Worm (Caenorhabditis elegans) whole organism, mixed stage, embryonic: Measurements from ENCODE around the gene gst-6.
"Not testable (repeated sequence)": the region's sequence is repeated elsewhere in the genome, so short reads cannot be mapped to it uniquely, and the experiment has no call there.

Source experiments
- bed-3 ChIP-seq: fragments of 200-800 bp; sonication (Bioruptor generic); optimal IDR thresholded peaks from 3 replicates; lab custom pipeline; 2018; ENCODE audit warnings: mild to moderate bottlenecking, missing genetic modification characterization, moderate library complexity, missing compliant biosample characterization
- blmp-1 ChIP-seq: fragments of 150-350 bp; optimal IDR thresholded peaks from 2 replicates; lab custom pipeline; 2014; ENCODE audit warnings: missing biosample characterization, missing genetic modification characterization
- ceh-39 ChIP-seq: fragments of 150-350 bp; optimal IDR thresholded peaks from 2 replicates; lab custom pipeline; 2014; ENCODE audit warnings: missing biosample characterization, missing genetic modification characterization
- ceh-43 ChIP-seq: fragments of 200-800 bp; sonication (Bioruptor generic); optimal IDR thresholded peaks from 2 replicates; lab custom pipeline; 2018; ENCODE audit warnings: mild to moderate bottlenecking, missing genetic modification characterization, moderate library complexity, missing compliant biosample characterization
- ceh-83 ChIP-seq: fragments of 200-800 bp; sonication (Bioruptor generic); optimal IDR thresholded peaks from 2 replicates; lab custom pipeline; 2018; ENCODE audit warnings: mild to moderate bottlenecking, missing genetic modification characterization, missing compliant biosample characterization
- ces-1 ChIP-seq: fragments of 150-350 bp; optimal IDR thresholded peaks from 2 replicates; lab custom pipeline; 2014; ENCODE audit warnings: missing biosample characterization, missing genetic modification reagents, missing genetic modification characterization
- cnd-1 ChIP-seq: fragments of 200-800 bp; sonication (Bioruptor generic); optimal IDR thresholded peaks from 2 replicates; lab custom pipeline; 2018; ENCODE audit warnings: mild to moderate bottlenecking, missing genetic modification characterization, missing compliant biosample characterization
- drap-1 ChIP-seq: fragments of 200-800 bp; sonication (Bioruptor generic); optimal IDR thresholded peaks from 3 replicates; lab custom pipeline; 2018; ENCODE audit warnings: mild to moderate bottlenecking, missing genetic modification characterization, missing compliant biosample characterization
- elt-1 ChIP-seq: sonication (generic microtip); optimal IDR thresholded peaks from 2 replicates; lab custom pipeline; 2017; ENCODE audit warnings: missing genetic modification characterization, mild to moderate bottlenecking, missing compliant biosample characterization, antibody characterized with exemption, moderate library complexity, borderline replicate concordance; ENCODE audit not compliant: insufficient read depth
- flh-1 ChIP-seq: fragments of 200-800 bp; sonication (Bioruptor generic); optimal IDR thresholded peaks from 2 replicates; lab custom pipeline; 2018; ENCODE audit warnings: mild to moderate bottlenecking, missing genetic modification characterization, moderate library complexity, missing compliant biosample characterization
- ham-2 ChIP-seq: fragments of 200-800 bp; sonication (Bioruptor generic); optimal IDR thresholded peaks from 2 replicates; lab custom pipeline; 2018; ENCODE audit warnings: mild to moderate bottlenecking, missing genetic modification characterization, missing compliant biosample characterization
- hlh-1 ChIP-seq: fragments of 150-350 bp; optimal IDR thresholded peaks from 2 replicates; lab custom pipeline; 2014; ENCODE audit warnings: missing biosample characterization, missing genetic modification reagents, missing genetic modification characterization
- lsy-2 ChIP-seq: fragments of 150-350 bp; optimal IDR thresholded peaks from 2 replicates; lab custom pipeline; 2014; ENCODE audit warnings: missing biosample characterization, missing genetic modification characterization
- mab-5 ChIP-seq: fragments of 150-350 bp; optimal IDR thresholded peaks from 2 replicates; lab custom pipeline; 2014; ENCODE audit warnings: missing biosample characterization, missing genetic modification characterization
- mep-1 ChIP-seq: fragments of 150-350 bp; optimal IDR thresholded peaks from 2 replicates; lab custom pipeline; 2017; ENCODE audit warnings: missing biosample characterization, missing genetic modification reagents, missing genetic modification characterization, inconsistent platforms
- mls-2 ChIP-seq: sonication (generic microtip); optimal IDR thresholded peaks from 2 replicates; lab custom pipeline; 2016; ENCODE audit warnings: mild to moderate bottlenecking, missing genetic modification characterization, moderate library complexity, missing compliant biosample characterization
- nhr-12 ChIP-seq: fragments of 150-350 bp; optimal IDR thresholded peaks from 2 replicates; lab custom pipeline; 2014; ENCODE audit warnings: missing biosample characterization, missing genetic modification characterization
- nhr-2 ChIP-seq: fragments of 150-350 bp; optimal IDR thresholded peaks from 2 replicates; lab custom pipeline; 2014; ENCODE audit warnings: missing biosample characterization, missing genetic modification characterization
- nhr-237 ChIP-seq: fragments of 150-350 bp; optimal IDR thresholded peaks from 2 replicates; lab custom pipeline; 2014; ENCODE audit warnings: missing biosample characterization, missing genetic modification characterization
- nhr-28 ChIP-seq: fragments of 150-350 bp; optimal IDR thresholded peaks from 2 replicates; lab custom pipeline; 2014; ENCODE audit warnings: missing biosample characterization, missing genetic modification characterization
- nhr-76 ChIP-seq: sonication (generic microtip); optimal IDR thresholded peaks from 2 replicates; lab custom pipeline; 2017; ENCODE audit warnings: missing biosample characterization, missing genetic modification characterization
- pha-4 ChIP-seq: fragments of 150-350 bp; optimal IDR thresholded peaks from 2 replicates; lab custom pipeline; 2018; ENCODE audit warnings: missing biosample characterization, missing genetic modification reagents, missing genetic modification characterization
- sem-2 ChIP-seq: fragments of 200-800 bp; sonication (Bioruptor generic); optimal IDR thresholded peaks from 2 replicates; lab custom pipeline; 2018; ENCODE audit warnings: mild to moderate bottlenecking, missing genetic modification characterization, missing compliant biosample characterization
- snpc-4 ChIP-seq: fragments of 150-350 bp; optimal IDR thresholded peaks from 2 replicates; lab custom pipeline; 2014; ENCODE audit warnings: missing biosample characterization, missing genetic modification characterization
- sptf-1 ChIP-seq: sonication (generic microtip); optimal IDR thresholded peaks from 2 replicates; lab custom pipeline; 2017; ENCODE audit warnings: mild to moderate bottlenecking, missing genetic modification characterization, moderate library complexity, missing compliant biosample characterization
- unc-39 ChIP-seq: fragments of 150-350 bp; optimal IDR thresholded peaks from 2 replicates; lab custom pipeline; 2014; ENCODE audit warnings: missing biosample characterization, missing genetic modification characterization
- zip-8 ChIP-seq: fragments of 150-350 bp; optimal IDR thresholded peaks from 2 replicates; lab custom pipeline; 2014; ENCODE audit warnings: missing biosample characterization, missing genetic modification characterization
- ztf-11 ChIP-seq: fragments of 150-350 bp; optimal IDR thresholded peaks from 2 replicates; lab custom pipeline; 2014; ENCODE audit warnings: missing biosample characterization, missing genetic modification characterization

The gst-6 gene

DNA sequence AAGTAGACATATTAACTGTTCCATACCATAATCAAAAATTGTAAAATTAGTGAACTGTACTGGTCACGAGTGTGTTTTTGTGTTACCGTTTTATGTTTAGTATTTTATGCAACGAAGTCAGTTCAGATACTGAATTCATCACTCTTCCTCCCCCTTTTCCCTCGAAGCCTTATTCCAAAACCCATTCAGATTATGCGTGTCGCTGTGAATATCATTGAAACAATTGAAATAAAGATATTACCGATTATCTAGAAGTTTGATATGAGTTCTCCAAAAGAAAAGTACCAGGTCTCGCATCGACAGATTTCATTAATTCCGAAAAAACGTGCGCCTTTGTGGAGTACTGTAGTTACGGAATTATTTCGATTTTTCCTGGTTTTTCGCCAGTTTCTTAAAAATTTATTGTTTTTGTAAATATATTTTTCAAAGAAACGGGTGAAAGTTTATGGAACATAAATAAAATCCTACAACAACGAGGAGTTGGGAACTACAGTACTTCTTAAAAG, 20.7 kb upstream of the gst-6 start:
- no peak for TF ChIP-seq ceh-43 (GFP tag; lab: Kevin White, UChicago)
- TF ChIP-seq nhr-237, result no peak
- TF ChIP-seq mab-5 (tag; lab: Kevin White, UChicago), result no peak
- TF ChIP-seq nhr-2 (tag; lab: Kevin White, UChicago), result no peak
- TF ChIP-seq pha-4 (tag; lab: Kevin White, UChicago), result no peak
- TF ChIP-seq mep-1 (tag; lab: Kevin White, UChicago), result no peak
- TF ChIP-seq ceh-83 (GFP tag; lab: Kevin White, UChicago), result no peak
- no peak for TF ChIP-seq hlh-1 (tag; lab: Kevin White, UChicago)
- TF ChIP-seq ces-1 (GFP tag; lab: Kevin White, UChicago), result no peak
- TF ChIP-seq nhr-12 (tag; lab: Kevin White, UChicago), result no peak
- no peak for TF ChIP-seq blmp-1 (tag; lab: Kevin White, UChicago)
- no peak for TF ChIP-seq nhr-28 (tag; lab: Kevin White, UChicago)
- TF ChIP-seq lsy-2 (tag; lab: Kevin White, UChicago), result no peak
- TF ChIP-seq snpc-4 (tag; lab: Kevin White, UChicago), result no peak
- no peak for TF ChIP-seq unc-39 (tag; lab: Kevin White, UChicago)
- TF ChIP-seq bed-3, result no peak
- TF ChIP-seq sem-2, result no peak
- no peak for TF ChIP-seq sptf-1

DNA sequence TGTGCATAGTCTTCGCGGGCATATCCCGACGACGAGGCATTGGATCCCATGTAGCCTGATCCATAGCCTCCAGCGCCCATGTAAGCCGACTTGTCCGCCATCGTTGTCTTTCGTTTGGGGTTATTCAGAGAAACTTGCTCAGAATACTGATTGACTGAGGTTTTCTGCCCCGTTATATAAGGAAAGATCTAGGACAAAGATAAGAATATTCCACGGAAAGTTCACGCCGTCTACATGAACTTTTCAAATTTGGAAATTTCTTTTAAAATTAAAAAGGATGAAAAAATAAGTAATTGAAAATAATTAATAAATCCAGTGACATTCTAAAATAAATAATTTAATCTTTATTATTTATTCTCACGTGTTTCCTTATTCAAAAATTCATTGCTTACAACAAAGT, 19.4 kb upstream of the gst-6 start, which contains the start of the genes nspd-5 and F11G11.4:
Gene nspd-5, minus strand, starts transcription at position 101 of the 400 bp plus-strand sequence.
Gene F11G11.4, plus strand, starts transcription at position 335 of the 400 bp plus-strand sequence.
- TF ChIP-seq zip-8 (tag; lab: Kevin White, UChicago); bed-3; snpc-4 (tag; lab: Kevin White, UChicago): not testable (repeated sequence)

ce11 chrII:4863357-4863756, 16.3 kb upstream of the gst-6 start, which contains the start of the genes mpst-4 and F11G11.14:
Gene mpst-4, minus strand, starts transcription at chrII:4863457.
Gene F11G11.14, plus strand, starts transcription at chrII:4863681.
- TF ChIP-seq nhr-12 (tag; lab: Kevin White, UChicago) (no peak), zip-8 (tag; lab: Kevin White, UChicago) (no peak), mls-2 (no peak), snpc-4 (tag; lab: Kevin White, UChicago) (no peak), cnd-1 (tag; lab: Kevin White, UChicago) (no peak), elt-1 (tag; lab: Kevin White, UChicago) (no peak), nhr-28 (tag; lab: Kevin White, UChicago) (no peak)

DNA sequence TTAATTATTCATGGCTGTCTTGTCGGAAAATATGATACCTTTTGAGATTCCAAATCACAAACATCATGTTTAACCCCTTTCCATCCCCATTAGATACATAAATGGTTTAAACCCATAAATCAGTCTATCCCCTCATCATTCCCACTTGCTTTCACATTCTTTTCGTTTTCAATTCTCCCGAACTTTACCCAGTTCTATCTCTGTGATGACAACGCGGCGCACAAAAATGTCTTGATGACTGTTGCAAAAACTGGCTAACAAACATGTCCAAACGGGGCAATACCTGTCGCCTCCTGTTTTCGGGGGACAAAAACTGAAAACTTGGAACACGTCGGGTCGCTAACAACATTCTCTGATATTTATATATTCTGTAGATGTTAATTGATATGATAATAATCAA, 13.6 kb upstream of the gst-6 start:
- TF ChIP-seq blmp-1 (tag; lab: Kevin White, UChicago), result no peak
- TF ChIP-seq unc-39 (tag; lab: Kevin White, UChicago), result no peak
- TF ChIP-seq mep-1 (tag; lab: Kevin White, UChicago), result no peak
- no peak for TF ChIP-seq cnd-1 (tag; lab: Kevin White, UChicago)
- no peak for TF ChIP-seq mls-2
- no peak for TF ChIP-seq ham-2 (GFP tag; lab: Kevin White, UChicago)
- no peak for TF ChIP-seq ceh-39 (tag; lab: Kevin White, UChicago)
- TF ChIP-seq sptf-1, result no peak
- TF ChIP-seq mab-5 (tag; lab: Kevin White, UChicago), result no peak
- TF ChIP-seq ztf-11 (tag; lab: Kevin White, UChicago), result no peak
- TF ChIP-seq nhr-12 (tag; lab: Kevin White, UChicago), result no peak
- no peak for TF ChIP-seq nhr-237
- TF ChIP-seq nhr-76 (tag; lab: Kevin White, UChicago), result no peak
- TF ChIP-seq elt-1 (tag; lab: Kevin White, UChicago), result no peak
- TF ChIP-seq ceh-83 (GFP tag; lab: Kevin White, UChicago), result no peak
- TF ChIP-seq hlh-1 (tag; lab: Kevin White, UChicago), result no peak
- no peak for TF ChIP-seq drap-1 (GFP tag; lab: Kevin White, UChicago)
- no peak for TF ChIP-seq ces-1 (GFP tag; lab: Kevin White, UChicago)
- no peak for TF ChIP-seq lsy-2 (tag; lab: Kevin White, UChicago)

DNA sequence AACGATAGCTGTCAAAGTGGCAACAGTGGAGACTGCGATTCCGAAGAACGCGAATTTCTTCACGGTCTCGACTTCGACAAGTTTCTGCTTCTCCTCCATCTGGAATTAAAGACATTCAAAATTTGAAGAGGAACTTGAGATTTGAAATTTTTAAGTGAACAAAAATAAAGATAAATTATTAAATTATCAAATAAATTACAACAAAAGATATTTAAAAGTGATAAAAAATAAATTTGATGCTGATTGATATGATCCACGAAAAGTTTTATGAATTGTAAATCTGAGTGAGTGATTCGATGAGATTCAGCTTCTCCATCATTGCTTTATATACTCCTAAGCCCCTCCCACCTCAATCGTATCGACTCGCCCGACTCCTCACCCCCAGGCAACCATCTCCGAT, 12.2 kb upstream of the gst-6 start, which contains the start of gene col-17:
Gene col-17, minus strand, starts transcription at position 101 of the 400 bp plus-strand sequence.
- TF ChIP-seq mab-5 (tag; lab: Kevin White, UChicago) (no peak), elt-1 (tag; lab: Kevin White, UChicago) (no peak), flh-1 (GFP tag; lab: Kevin White, UChicago) (no peak)
